Worm (Caenorhabditis elegans) whole organism, L2 larva: ENCODE measurements around the gene F58B4.2.

ENCODE experiments used
- C34F6.9 ChIP-seq: fragments of 150-350 bp; optimal IDR thresholded peaks from 2 replicates; lab custom pipeline; 2014; ENCODE audit warnings: missing biosample characterization, missing genetic modification characterization
- Y55F3AM.14 ChIP-seq: fragments of 200-800 bp; sonication (Bioruptor generic); optimal IDR thresholded peaks from 2 replicates; lab custom pipeline; 2018; ENCODE audit warnings: mild to moderate bottlenecking, missing genetic modification characterization, missing compliant biosample characterization
- ZK546.5 ChIP-seq: sonication (generic microtip); optimal IDR thresholded peaks from 2 replicates; lab custom pipeline; 2017; ENCODE audit warnings: missing biosample characterization, missing genetic modification characterization
- alr-1 ChIP-seq: fragments of 150-350 bp; optimal IDR thresholded peaks from 2 replicates; lab custom pipeline; 2014; ENCODE audit warnings: missing biosample characterization, missing genetic modification characterization
- ama-1 ChIP-seq: fragments of 150-350 bp; optimal IDR thresholded peaks from 2 replicates; lab custom pipeline; 2018; ENCODE audit warnings: inconsistent platforms
- blmp-1 ChIP-seq: sonication (generic microtip); optimal IDR thresholded peaks from 2 replicates; lab custom pipeline; 2017; ENCODE audit warnings: missing genetic modification characterization, mild to moderate bottlenecking, missing compliant biosample characterization, antibody characterized with exemption, moderate library complexity; ENCODE audit not compliant: insufficient read depth
- ceh-16 ChIP-seq: fragments of 150-350 bp; optimal IDR thresholded peaks from 2 replicates; lab custom pipeline; 2014; ENCODE audit warnings: missing biosample characterization, missing genetic modification characterization
- ceh-82 ChIP-seq: fragments of 150-350 bp; optimal IDR thresholded peaks from 2 replicates; lab custom pipeline; 2014; ENCODE audit warnings: missing biosample characterization, missing genetic modification characterization
- crh-2 ChIP-seq: sonication (generic microtip); optimal IDR thresholded peaks from 2 replicates; lab custom pipeline; 2017; ENCODE audit warnings: missing biosample characterization, missing genetic modification characterization
- elt-1 ChIP-seq: fragments of 150-350 bp; optimal IDR thresholded peaks from 2 replicates; lab custom pipeline; 2014; ENCODE audit warnings: missing biosample characterization, missing genetic modification characterization
- fos-1 ChIP-seq: fragments of 150-350 bp; optimal IDR thresholded peaks from 2 replicates; lab custom pipeline; 2014; ENCODE audit warnings: missing biosample characterization, missing genetic modification characterization
- gmeb-1 ChIP-seq: fragments of 150-350 bp; optimal IDR thresholded peaks from 2 replicates; lab custom pipeline; 2014; ENCODE audit warnings: missing biosample characterization, missing genetic modification characterization
- lin-11 ChIP-seq: fragments of 150-350 bp; sonication (generic microtip); optimal IDR thresholded peaks from 2 replicates; lab custom pipeline; 2014; ENCODE audit warnings: missing biosample characterization, missing genetic modification characterization, inconsistent platforms, mixed read lengths
- lin-13 ChIP-seq: fragments of 150-350 bp; optimal IDR thresholded peaks from 2 replicates; lab custom pipeline; 2014; ENCODE audit warnings: missing biosample characterization, missing genetic modification reagents, missing genetic modification characterization
- lin-39 ChIP-seq: fragments of 150-350 bp; optimal IDR thresholded peaks from 2 replicates; lab custom pipeline; 2014; ENCODE audit warnings: missing biosample characterization, missing genetic modification reagents, missing genetic modification characterization
- lsy-2 ChIP-seq, 2 experiments: fragments of 150-350 bp in 1 of 2; sonication (generic microtip) in 1 of 2; optimal IDR thresholded peaks; 2 replicates each; lab custom pipeline; 2014 to 2017; ENCODE audit warnings: missing biosample characterization in 2 of 2, missing genetic modification characterization in 2 of 2
- mab-5 ChIP-seq: fragments of 150-350 bp; optimal IDR thresholded peaks from 2 replicates; lab custom pipeline; 2014; ENCODE audit warnings: missing biosample characterization, missing genetic modification characterization
- mbf-1 ChIP-seq: sonication (generic microtip); optimal IDR thresholded peaks from 2 replicates; lab custom pipeline; 2017; ENCODE audit warnings: missing biosample characterization, missing genetic modification characterization
- nhr-11 ChIP-seq: fragments of 150-350 bp; optimal IDR thresholded peaks from 2 replicates; lab custom pipeline; 2014; ENCODE audit warnings: missing biosample characterization, missing genetic modification characterization
- nhr-129 ChIP-seq: fragments of 150-350 bp; optimal IDR thresholded peaks from 2 replicates; lab custom pipeline; 2014; ENCODE audit warnings: missing biosample characterization, missing genetic modification characterization
- nhr-21 ChIP-seq: fragments of 150-350 bp; optimal IDR thresholded peaks from 2 replicates; lab custom pipeline; 2014; ENCODE audit warnings: missing biosample characterization, missing genetic modification characterization
- nhr-23 ChIP-seq: fragments of 150-350 bp; optimal IDR thresholded peaks from 2 replicates; lab custom pipeline; 2014; ENCODE audit warnings: missing biosample characterization, missing genetic modification reagents, missing genetic modification characterization
- nhr-25 ChIP-seq: fragments of 150-350 bp; sonication (generic microtip); optimal IDR thresholded peaks from 3 replicates; lab custom pipeline; 2014; ENCODE audit warnings: missing biosample characterization, missing genetic modification characterization
- nhr-6 ChIP-seq: fragments of 150-350 bp; optimal IDR thresholded peaks from 2 replicates; lab custom pipeline; 2014; ENCODE audit warnings: missing biosample characterization, missing genetic modification characterization
- nhr-77 ChIP-seq: fragments of 150-350 bp; optimal IDR thresholded peaks from 2 replicates; lab custom pipeline; 2014; ENCODE audit warnings: missing biosample characterization, missing genetic modification characterization
- peb-1 ChIP-seq: fragments of 150-350 bp; optimal IDR thresholded peaks from 2 replicates; lab custom pipeline; 2014; ENCODE audit warnings: missing biosample characterization, missing genetic modification characterization
- skn-1 ChIP-seq: sonication (generic microtip); optimal IDR thresholded peaks from 2 replicates; lab custom pipeline; 2017; ENCODE audit warnings: missing biosample characterization, missing genetic modification characterization
- sma-3 ChIP-seq: sonication (generic microtip); optimal IDR thresholded peaks from 2 replicates; lab custom pipeline; 2016; ENCODE audit warnings: missing genetic modification reagents, missing genetic modification characterization, missing compliant biosample characterization
- sma-9 ChIP-seq, 2 experiments: fragments of 150-350 bp in 1 of 2; sonication (generic microtip) in 1 of 2; optimal IDR thresholded peaks; 2 replicates each; lab custom pipeline; 2014 to 2016; ENCODE audit warnings: missing genetic modification characterization in 2 of 2, mild to moderate bottlenecking in 1 of 2, missing biosample characterization in 1 of 2, missing compliant biosample characterization in 1 of 2, missing genetic modification reagents in 1 of 2, moderate library complexity in 1 of 2
- snpc-4 ChIP-seq: fragments of 150-350 bp; optimal IDR thresholded peaks from 2 replicates; lab custom pipeline; 2014; ENCODE audit warnings: missing biosample characterization, missing genetic modification characterization
- unc-39 ChIP-seq: fragments of 150-350 bp; optimal IDR thresholded peaks from 2 replicates; lab custom pipeline; 2014; ENCODE audit warnings: missing biosample characterization, missing genetic modification characterization
- unc-55 ChIP-seq: fragments of 150-350 bp; sonication (generic microtip); optimal IDR thresholded peaks from 3 replicates; lab custom pipeline; 2014; ENCODE audit warnings: missing biosample characterization, missing genetic modification reagents, missing genetic modification characterization
- unc-62 ChIP-seq: fragments of 150-350 bp; optimal IDR thresholded peaks from 2 replicates; lab custom pipeline; 2014; ENCODE audit warnings: missing biosample characterization, missing genetic modification reagents, missing genetic modification characterization
- zag-1 ChIP-seq: fragments of 150-350 bp; optimal IDR thresholded peaks from 2 replicates; lab custom pipeline; 2014; ENCODE audit warnings: missing biosample characterization, missing genetic modification characterization
- ztf-1 ChIP-seq: fragments of 200-800 bp; sonication (Bioruptor generic); conservative IDR thresholded peaks from 2 replicates; pipeline ENCODE4 v1.3.6; 2022; ENCODE audit warnings: missing genetic modification characterization, missing compliant biosample characterization
- ztf-11 ChIP-seq: sonication (generic microtip); optimal IDR thresholded peaks from 2 replicates; lab custom pipeline; 2017; ENCODE audit warnings: missing biosample characterization, missing genetic modification characterization
- ztf-4 ChIP-seq: fragments of 150-350 bp; optimal IDR thresholded peaks from 2 replicates; lab custom pipeline; 2014; ENCODE audit warnings: missing biosample characterization, missing genetic modification characterization

The F58B4.2 gene

ce11 chrV:10955681-10956476 is 37.6 kb upstream of the F58B4.2 start, which contains the start of gene F17C11.13:
F17C11.13 (plus strand) TSS chrV:10955923.
- TF ChIP-seq fos-1 (tag; lab: Kevin White, UChicago) (peak; percentile 14), Y55F3AM.14 (GFP tag; lab: Kevin White, UChicago) (no peak), crh-2 (no peak), elt-1 (tag; lab: Kevin White, UChicago) (no peak), nhr-129 (tag; lab: Kevin White, UChicago) (no peak), unc-62 (GFP tag; lab: Kevin White, UChicago) (no peak)

ce11 chrV:10954832-10955231 is 36.6 kb upstream of the F58B4.2 start, which contains the start of gene F17C11.6:
F17C11.6 (plus strand) TSS chrV:10955121.
- peak; percentile 2 for TF ChIP-seq fos-1 (tag; lab: Kevin White, UChicago)
- no peak for TF ChIP-seq lin-39 (tag; lab: Kevin White, UChicago)

DNA sequence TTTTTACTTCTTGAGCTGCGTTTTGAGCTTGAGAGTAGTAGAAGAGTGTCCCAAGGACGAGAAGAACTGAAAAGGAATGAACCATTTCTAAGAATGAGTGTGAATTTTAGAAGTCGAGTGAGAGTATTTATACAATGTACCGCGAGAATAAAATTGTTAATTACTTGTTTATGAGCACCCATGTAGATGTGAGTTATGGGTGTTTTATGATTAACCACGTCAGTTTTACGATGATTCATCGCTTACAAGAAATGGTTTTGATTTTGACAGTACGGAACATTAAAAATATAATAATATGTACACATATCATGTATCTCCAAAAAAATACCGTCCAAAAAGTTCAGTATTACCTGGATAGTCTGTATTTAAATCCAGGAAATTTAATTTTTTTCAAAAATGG is 36.1 kb upstream of the F58B4.2 start, which contains the start of gene clec-221:
Gene clec-221 (minus strand): TSS at position 101 of the 400 bp plus-strand sequence.
- TF ChIP-seq ztf-4 (no peak), ama-1 (lab: Kevin White, UChicago) (no peak), nhr-23 (tag; lab: Kevin White, UChicago) (no peak), alr-1 (tag; lab: Kevin White, UChicago) (no peak), sma-9 (GFP tag; optimal IDR thresholded peaks at IDR 0.05; lab: Kevin White, UChicago) (no peak), sma-9 (tag; optimal IDR thresholded peaks at IDR 0.05; lab: Kevin White, UChicago) (no peak), unc-62 (GFP tag; lab: Kevin White, UChicago) (no peak), unc-39 (tag; lab: Kevin White, UChicago) (no peak), blmp-1 (tag; lab: Kevin White, UChicago) (no peak), ztf-1 (GFP tag; lab: Robert Waterston, UW) (no peak), elt-1 (tag; lab: Kevin White, UChicago) (no peak), ztf-11 (tag; lab: Kevin White, UChicago) (no peak), lin-13 (GFP tag; lab: Kevin White, UChicago) (no peak), sma-3 (no peak), nhr-6 (tag; lab: Kevin White, UChicago) (no peak), skn-1 (tag; lab: Kevin White, UChicago) (no peak)

DNA sequence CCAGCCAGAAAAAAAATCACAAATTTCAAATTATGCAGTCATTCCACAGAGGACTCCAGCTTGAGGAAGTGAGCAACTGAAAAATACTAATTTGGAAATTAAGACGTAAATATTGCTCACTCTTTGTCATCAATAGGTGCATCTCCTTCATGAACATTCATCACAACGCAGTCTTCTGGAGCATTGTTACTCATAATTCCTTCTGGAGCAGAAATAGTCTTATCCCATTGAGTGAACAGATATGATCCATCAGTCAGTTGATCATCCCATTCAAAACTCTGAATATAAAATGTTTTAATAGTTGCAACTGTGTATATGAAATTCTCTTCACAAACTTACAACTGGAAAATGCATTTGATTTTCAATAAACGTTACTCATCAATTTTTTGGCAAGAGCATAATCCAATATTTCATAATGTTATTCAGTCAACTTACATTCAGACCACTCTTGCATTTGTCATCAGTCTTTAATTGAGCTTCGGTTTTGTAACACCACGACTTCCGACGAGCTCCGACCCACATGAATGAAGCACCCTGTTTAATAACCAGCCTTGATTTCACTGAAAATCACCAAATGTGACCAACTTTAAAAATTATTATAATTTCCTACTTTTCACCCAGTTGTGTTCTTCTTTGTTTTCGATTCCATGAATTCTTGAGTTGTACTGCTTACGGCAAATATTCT is 35.3 kb upstream of the F58B4.2 start:
- TF ChIP-seq Y55F3AM.14 (GFP tag; lab: Kevin White, UChicago) (peak; percentile 21), ceh-16 (tag; lab: Kevin White, UChicago) (no peak), nhr-77 (no peak), blmp-1 (tag; lab: Kevin White, UChicago) (peak; percentile 9), nhr-25 (peak; percentile 29), lsy-2 (tag; optimal IDR thresholded peaks at IDR 0.05; lab: Kevin White, UChicago) (peak in 1 of 2 experiments; percentile 40), nhr-6 (tag; lab: Kevin White, UChicago) (peak; percentile 32), ama-1 (lab: Kevin White, UChicago) (peak; percentile 74), sma-9 (GFP tag; optimal IDR thresholded peaks at IDR 0.05; lab: Kevin White, UChicago) (peak; percentile 20), sma-9 (tag; optimal IDR thresholded peaks at IDR 0.05; lab: Kevin White, UChicago) (no peak), ceh-82 (tag; lab: Kevin White, UChicago) (no peak), lin-13 (GFP tag; lab: Kevin White, UChicago) (peak; percentile 25), ztf-4 (peak; percentile 60)
- TF ChIP-seq, all 48 proteins: peak for 9

ce11 chrV:10951655-10952278 is 33.5 kb upstream of the F58B4.2 start, which contains the start of gene F17C11.4:
F17C11.4 (plus strand) TSS chrV:10951860.
- TF ChIP-seq nhr-11 (tag; lab: Kevin White, UChicago) (no peak), nhr-21 (tag; lab: Kevin White, UChicago) (peak; percentile 81), lin-39 (tag; lab: Kevin White, UChicago) (no peak), mbf-1 (tag; lab: Kevin White, UChicago) (no peak), fos-1 (tag; lab: Kevin White, UChicago) (peak; percentile 66), blmp-1 (tag; lab: Kevin White, UChicago) (peak; percentile 76), alr-1 (tag; lab: Kevin White, UChicago) (no peak), gmeb-1 (peak; percentile 58), lin-13 (GFP tag; lab: Kevin White, UChicago) (peak; percentile 59), ama-1 (lab: Kevin White, UChicago) (peak; percentile 88), nhr-129 (tag; lab: Kevin White, UChicago) (peak; percentile 96), ceh-82 (tag; lab: Kevin White, UChicago) (no peak), unc-55 (peak; percentile 4), snpc-4 (tag; lab: Kevin White, UChicago) (peak; percentile 48), ztf-4 (peak; percentile 88), C34F6.9 (peak; percentile 85), sma-3 (peak; percentile 75), mab-5 (peak; percentile 39), nhr-23 (tag; lab: Kevin White, UChicago) (no peak), lin-11 (tag; lab: Kevin White, UChicago) (no peak), ZK546.5 (tag; lab: Kevin White, UChicago) (no peak), nhr-25 (peak; percentile 90), peb-1 (tag; lab: Kevin White, UChicago) (no peak), zag-1 (tag; lab: Kevin White, UChicago) (peak; percentile 54)
